Worm (Caenorhabditis elegans) whole organism, late embryonic: ENCODE data around the gene srh-148.
"Not testable (repeated sequence)": the region's sequence is repeated elsewhere in the genome, so short reads cannot be mapped to it uniquely, and the experiment has no call there.

Experiments used
- C08G9.2 ChIP-seq: sonication (generic microtip); optimal IDR thresholded peaks from 2 replicates; lab custom pipeline; 2016; ENCODE audit warnings: mild to moderate bottlenecking, missing genetic modification characterization, moderate library complexity, missing compliant biosample characterization
- F13H6.1 ChIP-seq: sonication (generic microtip); optimal IDR thresholded peaks from 2 replicates; lab custom pipeline; 2016; ENCODE audit warnings: missing genetic modification characterization, missing compliant biosample characterization
- K02D7.2 ChIP-seq: sonication (generic microtip); optimal IDR thresholded peaks from 2 replicates; lab custom pipeline; 2017; ENCODE audit warnings: mild to moderate bottlenecking, missing genetic modification characterization, missing compliant biosample characterization
- T23F11.4 ChIP-seq: fragments of 200-800 bp; sonication (Bioruptor generic); optimal IDR thresholded peaks from 2 replicates; lab custom pipeline; 2018; ENCODE audit warnings: mild to moderate bottlenecking, missing genetic modification characterization, missing compliant biosample characterization
- Y22D7AL.16 ChIP-seq: sonication (generic microtip); optimal IDR thresholded peaks from 2 replicates; lab custom pipeline; 2016; ENCODE audit warnings: missing genetic modification characterization, missing compliant biosample characterization
- ahr-1 ChIP-seq: sonication (generic microtip); optimal IDR thresholded peaks from 2 replicates; lab custom pipeline; 2016; ENCODE audit warnings: missing genetic modification characterization, missing compliant biosample characterization
- ceh-18 ChIP-seq: sonication (generic microtip); optimal IDR thresholded peaks from 2 replicates; lab custom pipeline; 2016; ENCODE audit warnings: missing genetic modification characterization, missing compliant biosample characterization
- ceh-24 ChIP-seq: sonication (generic microtip); optimal IDR thresholded peaks from 2 replicates; lab custom pipeline; 2016; ENCODE audit warnings: mild to moderate bottlenecking, missing genetic modification characterization, missing compliant biosample characterization
- ceh-31 ChIP-seq: sonication (generic microtip); optimal IDR thresholded peaks from 2 replicates; lab custom pipeline; 2016; ENCODE audit warnings: missing genetic modification characterization, missing compliant biosample characterization
- ceh-34 ChIP-seq: sonication (generic microtip); optimal IDR thresholded peaks from 2 replicates; lab custom pipeline; 2016; ENCODE audit warnings: mild to moderate bottlenecking, missing genetic modification characterization, missing compliant biosample characterization
- ceh-45 ChIP-seq: fragments of 200-800 bp; sonication (Bioruptor generic); IDR thresholded peaks from 2 replicates; pipeline ENCODE4 v1.3.6; 2022; ENCODE audit warnings: missing genetic modification reagents, missing genetic modification characterization, missing compliant biosample characterization
- ceh-48 ChIP-seq: sonication (generic microtip); optimal IDR thresholded peaks from 2 replicates; lab custom pipeline; 2016; ENCODE audit warnings: missing genetic modification characterization, inconsistent platforms, missing compliant biosample characterization
- ceh-9 ChIP-seq: sonication (generic microtip); optimal IDR thresholded peaks from 2 replicates; lab custom pipeline; 2016; ENCODE audit warnings: mild to moderate bottlenecking, missing genetic modification characterization, inconsistent platforms, missing compliant biosample characterization
- fax-1 ChIP-seq: sonication (generic microtip); optimal IDR thresholded peaks from 2 replicates; lab custom pipeline; 2016; ENCODE audit warnings: missing genotype, missing genetic modification characterization, missing compliant biosample characterization
- fkh-10 ChIP-seq: fragments of 150-350 bp; optimal IDR thresholded peaks from 2 replicates; lab custom pipeline; 2014; ENCODE audit warnings: missing biosample characterization, missing genetic modification reagents, missing genetic modification characterization
- gmeb-2 ChIP-seq: sonication (generic microtip); optimal IDR thresholded peaks from 2 replicates; lab custom pipeline; 2016; ENCODE audit warnings: missing genetic modification characterization, inconsistent platforms, missing compliant biosample characterization
- hlh-15 ChIP-seq: sonication (generic microtip); optimal IDR thresholded peaks from 2 replicates; lab custom pipeline; 2016; ENCODE audit warnings: missing genetic modification characterization, missing compliant biosample characterization
- hlh-30 ChIP-seq: sonication (generic microtip); optimal IDR thresholded peaks from 2 replicates; lab custom pipeline; 2017; ENCODE audit warnings: antibody characterized with exemption, missing genetic modification characterization, missing compliant biosample characterization; ENCODE audit not compliant: insufficient read depth
- hlh-6 ChIP-seq: sonication (generic microtip); optimal IDR thresholded peaks from 2 replicates; lab custom pipeline; 2016; ENCODE audit warnings: missing genotype, missing genetic modification characterization, missing compliant biosample characterization
- hlh-8 ChIP-seq: sonication (generic microtip); optimal IDR thresholded peaks from 2 replicates; lab custom pipeline; 2016; ENCODE audit warnings: missing genotype, missing genetic modification characterization, missing compliant biosample characterization
- nhr-11 ChIP-seq: fragments of 150-350 bp; optimal IDR thresholded peaks from 2 replicates; lab custom pipeline; 2014; ENCODE audit warnings: missing biosample characterization, missing genetic modification characterization
- npax-4 ChIP-seq: sonication (generic microtip); optimal IDR thresholded peaks from 2 replicates; lab custom pipeline; 2016; ENCODE audit warnings: missing genetic modification characterization, missing compliant biosample characterization
- odd-2 ChIP-seq: sonication (generic microtip); optimal IDR thresholded peaks from 2 replicates; lab custom pipeline; 2017; ENCODE audit warnings: antibody characterized with exemption, mild to moderate bottlenecking, missing genetic modification characterization, missing compliant biosample characterization
- pax-1 ChIP-seq: fragments of 150-350 bp; optimal IDR thresholded peaks from 2 replicates; lab custom pipeline; 2014; ENCODE audit warnings: missing biosample characterization, missing genetic modification characterization
- pqm-1 ChIP-seq: sonication (generic microtip); optimal IDR thresholded peaks from 2 replicates; lab custom pipeline; 2016; ENCODE audit warnings: missing genetic modification characterization, missing compliant biosample characterization
- pros-1 ChIP-seq: fragments of 150-350 bp; optimal IDR thresholded peaks from 2 replicates; lab custom pipeline; 2014; ENCODE audit warnings: missing biosample characterization, missing genetic modification reagents, missing genetic modification characterization
- ref-2 ChIP-seq: sonication (generic microtip); optimal IDR thresholded peaks from 2 replicates; lab custom pipeline; 2016; ENCODE audit warnings: missing genetic modification characterization, missing compliant biosample characterization
- rnt-1 ChIP-seq: sonication (generic microtip); optimal IDR thresholded peaks from 2 replicates; lab custom pipeline; 2016; ENCODE audit warnings: missing genetic modification characterization, missing compliant biosample characterization
- sdc-2 ChIP-seq: sonication (generic microtip); optimal IDR thresholded peaks from 2 replicates; lab custom pipeline; 2016; ENCODE audit warnings: missing genotype, missing genetic modification characterization, missing compliant biosample characterization
- sox-2 ChIP-seq: fragments of 200-800 bp; sonication (Bioruptor generic); IDR thresholded peaks from 2 replicates; pipeline ENCODE4 v1.3.6; 2022; ENCODE audit warnings: missing genetic modification reagents, missing genetic modification characterization, missing compliant biosample characterization
- sox-4 ChIP-seq: sonication (generic microtip); optimal IDR thresholded peaks from 2 replicates; lab custom pipeline; 2017; ENCODE audit warnings: mild to moderate bottlenecking, missing genetic modification characterization, inconsistent platforms, missing compliant biosample characterization
- syd-9 ChIP-seq: sonication (generic microtip); optimal IDR thresholded peaks from 2 replicates; lab custom pipeline; 2016; ENCODE audit warnings: mild to moderate bottlenecking, missing genetic modification characterization, moderate library complexity, missing compliant biosample characterization
- tbx-2 ChIP-seq: sonication (generic microtip); optimal IDR thresholded peaks from 2 replicates; lab custom pipeline; 2016; ENCODE audit warnings: missing genetic modification characterization, missing compliant biosample characterization
- tbx-7 ChIP-seq: sonication (generic microtip); optimal IDR thresholded peaks from 2 replicates; lab custom pipeline; 2016; ENCODE audit warnings: missing genotype, missing genetic modification characterization, missing compliant biosample characterization
- ttx-3 ChIP-seq: sonication (generic microtip); optimal IDR thresholded peaks from 2 replicates; lab custom pipeline; 2016; ENCODE audit warnings: missing genetic modification reagents, missing genetic modification characterization, missing compliant biosample characterization
- unc-3 ChIP-seq, 2 experiments: fragments of 200-800 bp in 1 of 2; sonication (Bioruptor generic) in 1 of 2; sonication (generic microtip) in 1 of 2; conservative IDR thresholded peaks in 1 of 2; optimal IDR thresholded peaks in 1 of 2; 2 replicates each; pipeline versions ENCODE4 v1.3.6 to Lab custom; 2016 to 2022; ENCODE audit warnings: missing compliant biosample characterization in 2 of 2, missing genetic modification characterization in 2 of 2, missing genetic modification reagents in 1 of 2
- unc-42 ChIP-seq: sonication (generic microtip); optimal IDR thresholded peaks from 2 replicates; lab custom pipeline; 2016; ENCODE audit warnings: missing genotype, missing genetic modification characterization, missing compliant biosample characterization
- unc-55 ChIP-seq: sonication (generic microtip); optimal IDR thresholded peaks from 2 replicates; lab custom pipeline; 2017; ENCODE audit warnings: missing biosample characterization, missing genetic modification reagents, missing genetic modification characterization
- unc-86 ChIP-seq: sonication (generic microtip); optimal IDR thresholded peaks from 2 replicates; lab custom pipeline; 2016; ENCODE audit warnings: missing genetic modification characterization, missing compliant biosample characterization
- zip-5 ChIP-seq: sonication (generic microtip); optimal IDR thresholded peaks from 2 replicates; lab custom pipeline; 2016; ENCODE audit warnings: missing genetic modification characterization, missing compliant biosample characterization
- ztf-16 ChIP-seq: sonication (generic microtip); optimal IDR thresholded peaks from 2 replicates; lab custom pipeline; 2017; ENCODE audit warnings: missing genetic modification characterization, missing compliant biosample characterization

srh-148 gene

DNA sequence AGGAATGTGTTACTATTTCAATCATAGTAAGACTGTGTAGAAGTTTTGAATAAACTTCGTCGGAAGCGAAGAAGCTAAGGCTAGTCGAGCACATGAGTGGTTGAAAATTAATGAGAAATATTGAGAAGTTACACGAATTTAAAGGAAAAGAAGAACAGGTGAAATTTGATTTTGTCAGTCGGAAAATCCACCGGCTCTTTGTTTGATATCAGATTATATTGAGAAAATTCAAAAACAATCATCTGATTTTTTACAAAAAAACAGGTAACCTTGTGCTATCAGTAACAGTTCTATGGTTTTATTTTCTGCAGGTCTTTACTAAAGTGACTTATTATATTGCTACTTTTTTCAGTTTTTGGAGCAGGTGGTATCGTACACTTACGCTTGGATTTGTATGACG is at the start of gene srh-148:
Gene srh-148 (minus strand): TSS at position 101 of the 400 bp plus-strand sequence.
- TF ChIP-seq ceh-34 (tag; lab: Kevin White, UChicago), result no peak
- no peak for TF ChIP-seq ahr-1 (tag; lab: Kevin White, UChicago)
- TF ChIP-seq ref-2 (tag; lab: Kevin White, UChicago), result no peak
- TF ChIP-seq nhr-11 (tag; lab: Kevin White, UChicago), result no peak

DNA sequence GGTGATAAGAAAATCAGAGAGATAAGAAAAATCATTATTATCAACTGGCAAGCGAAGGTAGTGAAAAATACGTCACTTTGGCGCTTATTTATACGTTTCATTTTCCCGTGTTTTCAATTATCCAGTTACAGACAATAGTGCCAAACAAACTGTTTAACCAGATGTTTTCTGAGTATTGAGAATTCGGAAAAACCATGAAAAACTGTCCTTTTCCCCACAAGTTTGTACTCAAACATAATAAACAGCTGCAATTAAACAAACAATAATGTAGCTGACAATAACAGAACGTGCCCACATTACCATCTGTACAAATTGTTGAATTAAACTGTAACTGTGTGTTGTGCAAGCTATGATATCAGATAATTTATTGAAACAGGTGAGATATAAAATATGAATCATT is 47.3 kb upstream of the srh-148 start, which contains the start of the genes F35E8.1 and F35E8.2:
Gene F35E8.1 (minus strand): TSS at position 101 of the 400 bp plus-strand sequence.
Gene F35E8.2 (plus strand): TSS at position 132 of the 400 bp plus-strand sequence.
- TF ChIP-seq hlh-8, sox-4, pros-1 (tag; lab: Kevin White, UChicago): not testable (repeated sequence)

DNA sequence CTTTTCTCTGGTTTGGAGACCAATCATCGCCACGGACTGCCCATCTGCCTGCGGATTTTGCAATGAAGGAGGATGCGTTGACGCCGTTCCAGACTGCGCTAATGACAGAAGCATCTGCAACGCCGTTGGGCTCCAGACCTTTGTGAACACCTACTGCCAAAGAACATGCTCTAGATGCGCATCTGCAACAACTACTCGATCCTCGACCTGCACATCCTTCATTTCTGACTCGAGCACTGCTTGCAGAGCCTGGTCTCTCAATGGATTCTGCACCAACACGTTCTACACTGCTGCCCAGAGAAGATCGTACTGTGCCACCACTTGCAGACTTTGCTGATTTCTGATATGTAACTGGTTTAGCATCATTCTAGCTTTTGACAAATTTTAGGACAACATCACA is 42.4 kb upstream of the srh-148 start:
- no peak for TF ChIP-seq Y22D7AL.16 (tag; lab: Kevin White, UChicago)
- no peak for TF ChIP-seq sdc-2 (tag; lab: Kevin White, UChicago)
- no peak for TF ChIP-seq hlh-6 (tag; lab: Kevin White, UChicago)
- no peak for TF ChIP-seq hlh-30 (tag; lab: Kevin White, UChicago)
- no peak for TF ChIP-seq ceh-34 (tag; lab: Kevin White, UChicago)
- no peak for TF ChIP-seq hlh-15
- no peak for TF ChIP-seq sox-4 (tag; lab: Kevin White, UChicago)

DNA sequence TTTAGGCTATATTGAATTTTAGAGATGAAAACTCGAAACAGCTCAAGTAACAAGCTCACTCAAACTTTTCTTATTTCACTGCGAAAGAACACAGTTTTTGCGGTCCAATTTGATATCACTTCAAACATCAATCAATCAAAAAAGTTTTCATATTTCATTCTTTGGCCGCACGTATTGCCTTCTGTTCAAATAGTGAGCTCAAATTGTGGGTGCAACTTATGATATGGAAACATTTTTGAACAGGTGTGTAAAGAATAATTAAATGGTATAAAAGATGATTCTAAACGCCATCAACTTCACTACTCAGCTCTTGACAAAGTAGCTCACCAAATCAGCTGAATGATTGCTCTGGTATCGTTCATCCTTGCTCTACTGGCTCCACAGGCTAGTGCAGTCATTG is 41.5 kb upstream of the srh-148 start, which contains the start of gene T06C12.14:
Gene T06C12.14 (plus strand): TSS at position 301 of the 400 bp plus-strand sequence.
- TF ChIP-seq ceh-24 (tag; lab: Kevin White, UChicago) (no peak), F13H6.1 (tag; lab: Kevin White, UChicago) (no peak), unc-55 (GFP tag; lab: Kevin White, UChicago) (no peak), C08G9.2 (tag; lab: Kevin White, UChicago) (no peak), unc-42 (no peak), pqm-1 (no peak), tbx-2 (tag; lab: Kevin White, UChicago) (no peak), ceh-31 (no peak), npax-4 (tag; lab: Kevin White, UChicago) (no peak), odd-2 (no peak), rnt-1 (tag; lab: Kevin White, UChicago) (no peak), ztf-16 (tag; lab: Kevin White, UChicago) (no peak), fax-1 (tag; lab: Kevin White, UChicago) (no peak), unc-3 (GFP tag; conservative IDR thresholded peaks at IDR 0.05; lab: Robert Waterston, UW) (no peak), unc-3 (tag; optimal IDR thresholded peaks at IDR 0.05; lab: Kevin White, UChicago) (no peak)

DNA sequence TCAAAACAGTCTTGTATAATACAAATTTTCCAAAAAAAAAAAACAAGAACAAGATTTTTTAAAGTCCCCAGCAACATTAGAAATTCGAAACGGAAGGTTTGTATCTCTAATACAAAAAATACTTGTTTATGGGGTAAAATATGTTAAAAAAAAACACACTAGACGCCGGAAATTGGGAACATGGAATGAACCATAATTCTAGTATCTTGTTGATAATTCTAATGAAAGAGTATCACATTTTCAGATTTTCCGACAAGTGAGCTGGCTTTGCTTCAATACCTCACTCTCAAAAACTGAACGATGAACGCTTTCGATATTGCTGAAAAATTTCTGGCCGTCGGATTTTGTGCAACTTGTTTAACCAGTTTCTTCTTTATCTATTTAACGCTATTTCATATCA is 39.5 kb upstream of the srh-148 start, which contains the start of gene str-60:
Gene str-60 (plus strand): TSS at position 301 of the 400 bp plus-strand sequence.
- TF ChIP-seq sox-2, result no peak
- no peak for TF ChIP-seq tbx-7
- no peak for TF ChIP-seq hlh-30 (tag; lab: Kevin White, UChicago)
- TF ChIP-seq Y22D7AL.16 (tag; lab: Kevin White, UChicago), result no peak
- no peak for TF ChIP-seq unc-42
- TF ChIP-seq fkh-10 (GFP tag; lab: Kevin White, UChicago), result no peak
- no peak for TF ChIP-seq ceh-18 (tag; lab: Kevin White, UChicago)
- no peak for TF ChIP-seq K02D7.2 (tag; lab: Kevin White, UChicago)
- no peak for TF ChIP-seq pax-1 (tag; lab: Kevin White, UChicago)

DNA sequence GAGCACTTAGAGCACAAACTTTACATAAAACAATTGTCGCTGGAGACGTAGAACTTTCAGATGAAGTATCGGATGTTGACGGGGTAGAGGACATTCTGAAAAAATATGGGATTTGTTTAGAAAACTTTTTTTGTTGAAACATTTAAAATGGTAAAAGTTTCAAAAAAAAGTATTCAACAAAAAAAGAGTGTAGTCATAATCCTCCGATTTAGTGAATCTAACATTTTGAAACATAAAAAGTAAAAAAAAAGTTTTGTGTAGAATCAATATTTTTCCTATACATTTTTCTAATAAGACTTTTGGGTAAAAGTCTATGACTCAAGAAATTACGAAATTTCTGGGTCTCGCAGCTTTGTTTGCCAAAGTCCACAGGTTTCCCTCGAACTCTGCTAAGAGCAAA is 38.5 kb upstream of the srh-148 start, which contains the start of gene nhr-213:
Gene nhr-213 (minus strand): TSS at position 101 of the 400 bp plus-strand sequence.
- TF ChIP-seq ceh-48 (tag; lab: Kevin White, UChicago), result no peak
- no peak for TF ChIP-seq tbx-7
- TF ChIP-seq gmeb-2 (tag; lab: Kevin White, UChicago), result no peak
- TF ChIP-seq ceh-24 (tag; lab: Kevin White, UChicago), result no peak
- TF ChIP-seq unc-42, result no peak
- no peak for TF ChIP-seq hlh-6 (tag; lab: Kevin White, UChicago)
- TF ChIP-seq ceh-45, result no peak
- no peak for TF ChIP-seq zip-5 (tag; lab: Kevin White, UChicago)
- TF ChIP-seq rnt-1 (tag; lab: Kevin White, UChicago), result no peak
- no peak for TF ChIP-seq T23F11.4 (GFP tag; lab: Kevin White, UChicago)
- TF ChIP-seq hlh-30 (tag; lab: Kevin White, UChicago), result no peak
- no peak for TF ChIP-seq ceh-31
- no peak for TF ChIP-seq syd-9
- TF ChIP-seq hlh-8 (tag; lab: Kevin White, UChicago), result no peak
- TF ChIP-seq ttx-3, result no peak
- no peak for TF ChIP-seq F13H6.1 (tag; lab: Kevin White, UChicago)
- TF ChIP-seq unc-86 (tag; lab: Kevin White, UChicago), result no peak
- TF ChIP-seq sox-4 (tag; lab: Kevin White, UChicago), result no peak
- TF ChIP-seq ahr-1 (tag; lab: Kevin White, UChicago), result no peak
- no peak for TF ChIP-seq ceh-9 (tag; lab: Kevin White, UChicago)
